Fruit fly (Drosophila melanogaster): Measurements from ENCODE around the gene CG13994.

Gene CG13994

dm6 chr2L:6082936-6083627 lies 20.3 kb downstream of the CG13994 start (continued):
- TF ChIP-seq B-H2 (GFP tag; optimal IDR thresholded peaks at IDR 0.05) (peak; percentile 3), CG13287 (GFP tag; IDR thresholded peaks at IDR 0.05; ENCODE audit: partially characterized antibody) (0 out of 2 replicates have a peak, but pooled peaks have one; percentile 26), CHES-1-like (GFP tag; optimal IDR thresholded peaks at IDR 0.05) (peak; percentile 0), caup (GFP tag; optimal IDR thresholded peaks at IDR 0.05; ENCODE audit: severe bottlenecking) (peak; percentile 55), Atf6 (GFP tag; IDR thresholded peaks at IDR 0.05) (no peak), CG12219 (GFP tag; optimal IDR thresholded peaks at IDR 0.05) (peak; percentile 9), CG9876 (GFP tag; optimal IDR thresholded peaks at IDR 0.05) (no peak), Mes4 (GFP tag; optimal IDR thresholded peaks at IDR 0.05) (no peak), corto (GFP tag; optimal IDR thresholded peaks at IDR 0.05) (peak; percentile 58), CG12071 (GFP tag; optimal IDR thresholded peaks at IDR 0.05) (peak; percentile 55), CrebB (tag; optimal IDR thresholded peaks at IDR 0.05) (peak; percentile 75), grn (GFP tag; optimal IDR thresholded peaks at IDR 0.05) (peak; percentile 59), scrt (GFP tag; optimal IDR thresholded peaks at IDR 0.05) (no peak), CG33557 (GFP tag; optimal IDR thresholded peaks at IDR 0.05) (peak; percentile 36), CG14860 (GFP tag; IDR thresholded peaks at IDR 0.05; ENCODE audit: partially characterized antibody) (no peak), CG18619 (GFP tag; optimal IDR thresholded peaks at IDR 0.05) (peak; percentile 26), CG6765 (GFP tag; optimal IDR thresholded peaks at IDR 0.05) (peak; percentile 5), sob (GFP tag; IDR thresholded peaks at IDR 0.05) (0 out of 2 replicates have a peak, but pooled peaks have one; percentile 5), CG3281 (GFP tag; optimal IDR thresholded peaks at IDR 0.05) (peak; percentile 32), CG8290 (GFP tag; optimal IDR thresholded peaks at IDR 0.05) (no peak), CG8290 (tag; optimal IDR thresholded peaks at IDR 0.05) (peak; percentile 5 to 61), CG17612 (GFP tag; IDR thresholded peaks at IDR 0.05) (no peak), cas (GFP tag; IDR thresholded peaks at IDR 0.05) (no peak), CG6791 (GFP tag; IDR thresholded peaks at IDR 0.05; ENCODE audit: partially characterized antibody) (0 out of 3 replicates have a peak, but pooled peaks have one; percentile 13), CG11695 (GFP tag; IDR thresholded peaks at IDR 0.05) (no peak), CG12769 (tag; optimal IDR thresholded peaks at IDR 0.05) (peak; percentile 70), CG31441 (GFP tag; IDR thresholded peaks at IDR 0.05) (no peak), CG14014 (GFP tag; IDR thresholded peaks at IDR 0.05) (peak; percentile 11; the same call in 1 of the 2 replicates), unpg (GFP tag; optimal IDR thresholded peaks at IDR 0.05) (peak; percentile 15), esg (GFP tag; conservative IDR thresholded peaks at IDR 0.05) (no peak), tio (GFP tag; optimal IDR thresholded peaks at IDR 0.05) (no peak), NFAT (GFP tag; IDR thresholded peaks at IDR 0.05) (peak; percentile 14; the same call in 1 of the 2 replicates), CG18011 (GFP tag; optimal IDR thresholded peaks at IDR 0.05) (peak; percentile 0), CG32767 (GFP tag; IDR thresholded peaks at IDR 0.05) (0 out of 2 replicates have a peak, but pooled peaks have one; percentile 22), wek (GFP tag; optimal IDR thresholded peaks at IDR 0.05) (peak; percentile 50), mirr (GFP tag; optimal IDR thresholded peaks at IDR 0.05) (peak; percentile 98), CG1603 (tag; optimal IDR thresholded peaks at IDR 0.05) (peak; percentile 19), maf-S (GFP tag; optimal IDR thresholded peaks at IDR 0.05) (no peak), CG33213 (GFP tag; optimal IDR thresholded peaks at IDR 0.05) (no peak), run (tag; optimal IDR thresholded peaks at IDR 0.05) (no peak), fd64A (GFP tag; optimal IDR thresholded peaks at IDR 0.05) (no peak), sqz (GFP tag; optimal IDR thresholded peaks at IDR 0.05) (no peak), NC2β (GFP tag; optimal IDR thresholded peaks at IDR 0.05) (peak; percentile 2), CG8924 (tag; optimal IDR thresholded peaks at IDR 0.05) (peak; percentile 37)

All from whole organism, embryonic.